Worm (Caenorhabditis elegans) whole organism, late embryonic: ENCODE results near the gene F56D6.18.

ENCODE experiments used
- F13H6.1 ChIP-seq: sonication (generic microtip); optimal IDR thresholded peaks from 2 replicates; lab custom pipeline; 2016; ENCODE audit warnings: missing genetic modification characterization, missing compliant biosample characterization
- T23F11.4 ChIP-seq: fragments of 200-800 bp; sonication (Bioruptor generic); optimal IDR thresholded peaks from 2 replicates; lab custom pipeline; 2018; ENCODE audit warnings: mild to moderate bottlenecking, missing genetic modification characterization, missing compliant biosample characterization
- ahr-1 ChIP-seq: sonication (generic microtip); optimal IDR thresholded peaks from 2 replicates; lab custom pipeline; 2016; ENCODE audit warnings: missing genetic modification characterization, missing compliant biosample characterization
- ama-1 ChIP-seq: fragments of 150-350 bp; optimal IDR thresholded peaks from 2 replicates; lab custom pipeline; 2014
- ceh-45 ChIP-seq: fragments of 200-800 bp; sonication (Bioruptor generic); IDR thresholded peaks from 2 replicates; pipeline ENCODE4 v1.3.6; 2022; ENCODE audit warnings: missing genetic modification reagents, missing genetic modification characterization, missing compliant biosample characterization
- dve-1 ChIP-seq: sonication (generic microtip); optimal IDR thresholded peaks from 2 replicates; lab custom pipeline; 2017; ENCODE audit warnings: antibody characterized with exemption, mild to moderate bottlenecking, missing genetic modification characterization, missing compliant biosample characterization
- elt-2 ChIP-seq: sonication (generic microtip); optimal IDR thresholded peaks from 2 replicates; lab custom pipeline; 2016; ENCODE audit warnings: missing genetic modification reagents, missing genetic modification characterization, missing compliant biosample characterization
- fkh-10 ChIP-seq: fragments of 150-350 bp; optimal IDR thresholded peaks from 2 replicates; lab custom pipeline; 2014; ENCODE audit warnings: missing biosample characterization, missing genetic modification reagents, missing genetic modification characterization
- lim-6 ChIP-seq: sonication (generic microtip); optimal IDR thresholded peaks from 2 replicates; lab custom pipeline; 2016; ENCODE audit warnings: missing genetic modification characterization, missing compliant biosample characterization
- nfya-1 ChIP-seq: sonication (generic microtip); optimal IDR thresholded peaks from 2 replicates; lab custom pipeline; 2017; ENCODE audit warnings: missing genetic modification characterization, mild to moderate bottlenecking, missing compliant biosample characterization, antibody characterized with exemption, moderate library complexity
- nhr-232 ChIP-seq: sonication (generic microtip); optimal IDR thresholded peaks from 2 replicates; lab custom pipeline; 2016; ENCODE audit warnings: missing genetic modification characterization, missing compliant biosample characterization
- pqm-1 ChIP-seq: sonication (generic microtip); optimal IDR thresholded peaks from 2 replicates; lab custom pipeline; 2016; ENCODE audit warnings: missing genetic modification characterization, missing compliant biosample characterization
- syd-9 ChIP-seq: sonication (generic microtip); optimal IDR thresholded peaks from 2 replicates; lab custom pipeline; 2016; ENCODE audit warnings: mild to moderate bottlenecking, missing genetic modification characterization, moderate library complexity, missing compliant biosample characterization
- ttx-3 ChIP-seq: sonication (generic microtip); optimal IDR thresholded peaks from 2 replicates; lab custom pipeline; 2016; ENCODE audit warnings: missing genetic modification reagents, missing genetic modification characterization, missing compliant biosample characterization

DNA sequence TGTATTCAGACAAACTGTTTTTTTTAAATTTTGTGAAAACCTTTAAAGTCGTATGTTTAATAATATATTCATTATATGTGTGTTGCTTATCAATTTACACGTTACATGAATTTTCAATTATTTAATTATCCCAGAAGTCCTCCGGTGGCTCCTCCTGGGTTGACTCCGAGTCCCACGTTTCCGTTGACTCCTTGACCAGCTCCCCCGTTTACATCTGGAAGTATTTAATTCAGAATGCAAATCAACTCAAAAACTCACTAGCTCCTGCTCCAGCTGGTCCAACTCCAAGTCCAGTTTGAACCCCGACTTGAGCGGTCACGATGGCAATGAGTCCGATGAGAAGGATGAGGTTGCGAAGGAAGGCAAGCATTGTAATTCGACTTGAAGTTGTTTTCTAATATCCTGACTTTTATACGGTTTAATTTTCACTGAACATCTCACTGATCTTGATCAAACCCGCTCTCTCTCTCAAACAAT, 17.7 kb downstream of the F56D6.18 start, which contains the start of gene F56D6.8:
- TF ChIP-seq nhr-232 (tag; lab: Kevin White, UChicago) (no peak), pqm-1 (tag; lab: Kevin White, UChicago) (no peak), ceh-45 (GFP tag; lab: Robert Waterston, UW) (no peak), ama-1 (lab: Kevin White, UChicago) (no peak), ahr-1 (tag; lab: Kevin White, UChicago) (no peak), lim-6 (tag; lab: Kevin White, UChicago) (no peak), fkh-10 (no peak), dve-1 (tag; lab: Kevin White, UChicago) (no peak), F13H6.1 (tag; lab: Kevin White, UChicago) (no peak), syd-9 (no peak), T23F11.4 (GFP tag; lab: Kevin White, UChicago) (no peak), nfya-1 (tag; lab: Kevin White, UChicago) (no peak), ttx-3 (tag; lab: Kevin White, UChicago) (no peak), elt-2 (tag; lab: Kevin White, UChicago) (no peak)
